Worm (Caenorhabditis elegans): Measurements from ENCODE around the gene srg-26.

- TF ChIP-seq nhr-237 (tag; optimal IDR thresholded peaks at IDR 0.05) = no peak
- no peak for TF ChIP-seq ZK546.5 (tag; optimal IDR thresholded peaks at IDR 0.05)
- no peak for TF ChIP-seq nhr-77 (tag; optimal IDR thresholded peaks at IDR 0.05)
These were observed 17.0 kb upstream of the srg-26 start, which contains the start of gene C10G8.2 for ce11 chrV:5314104-5314503.
